Fruit fly (Drosophila melanogaster) Kc167 (cell line): ENCODE data around the gene Vha16-5.

Experiments used
- h ChIP-seq: fragments of >200 bp; optimal IDR thresholded peaks from 3 replicates; lab custom pipeline; 2018; ENCODE audit warnings: missing external identifiers
- insv ChIP-seq: fragments of >200 bp; optimal IDR thresholded peaks from 3 replicates; lab custom pipeline; 2018; ENCODE audit warnings: missing external identifiers
- psq ChIP-seq: fragments of >200 bp; optimal IDR thresholded peaks from 2 replicates; lab custom pipeline; 2017; ENCODE audit warnings: missing external identifiers
- ttk ChIP-seq: sonication (Bioruptor generic); optimal IDR thresholded peaks from 2 replicates; lab custom pipeline; 2017; ENCODE audit warnings: missing external identifiers

DNA sequence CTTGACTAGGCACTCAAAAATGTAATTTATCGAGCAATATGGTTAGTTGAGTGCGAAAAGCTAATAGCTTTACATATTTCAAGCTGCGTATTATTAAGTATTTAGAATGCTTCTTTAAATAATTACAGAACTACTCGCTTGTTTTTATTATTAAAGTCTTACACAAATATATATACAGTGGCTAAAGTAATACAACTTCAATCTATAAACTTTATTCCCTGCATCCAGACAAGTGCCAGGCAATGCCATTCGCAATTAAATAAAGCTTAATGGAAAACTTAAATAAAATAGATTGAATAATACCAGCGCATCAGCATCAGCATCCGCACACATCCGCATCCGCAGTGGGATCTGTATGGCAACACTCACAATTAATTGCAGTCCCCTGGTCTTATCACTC, 30.6 kb downstream of the Vha16-5 start:
- TF ChIP-seq h (lab: Kevin White, UChicago) (no peak), insv (lab: Kevin White, UChicago) (no peak), psq (lab: Kevin White, UChicago) (no peak), ttk (lab: Kevin White, UChicago) (no peak)
